Fruit fly (Drosophila melanogaster) whole organism, wandering third instar larva: Measurements from ENCODE around the gene CheB38a.

Experiments used
- Abd-B ChIP-seq: fragments of >200 bp; optimal IDR thresholded peaks from 2 replicates; lab custom pipeline; 2017; ENCODE audit warnings: missing biosample characterization, missing genetic modification characterization
- CG32264 ChIP-seq: fragments of 200-800 bp; sonication (Bioruptor generic); optimal IDR thresholded peaks from 2 replicates; lab custom pipeline; 2016; ENCODE audit warnings: missing biosample characterization, missing genetic modification characterization
- CG9705 ChIP-seq: fragments of 200-800 bp; sonication (Bioruptor generic); optimal IDR thresholded peaks from 2 replicates; lab custom pipeline; 2018; ENCODE audit warnings: missing biosample characterization, mild to moderate bottlenecking, missing genetic modification characterization
- CrebA ChIP-seq: fragments of 200-800 bp; sonication (Bioruptor generic); optimal IDR thresholded peaks from 2 replicates; lab custom pipeline; 2016; ENCODE audit warnings: missing biosample characterization, mild to moderate bottlenecking, missing genetic modification characterization, borderline replicate concordance
- Dfd ChIP-seq: fragments of >200 bp; optimal IDR thresholded peaks from 2 replicates; lab custom pipeline; 2017; ENCODE audit warnings: missing biosample characterization, missing genetic modification characterization
- Dif ChIP-seq: fragments of 200-275, 200-300 bp; sonication (Bioruptor generic); optimal IDR thresholded peaks from 2 replicates; lab custom pipeline; 2018; ENCODE audit warnings: missing biosample characterization, missing genetic modification characterization; ENCODE audit not compliant: partially characterized antibody
- GATAd ChIP-seq: sonication (Bioruptor generic); optimal IDR thresholded peaks from 2 replicates; lab custom pipeline; 2016; ENCODE audit warnings: missing biosample characterization, missing genetic modification characterization
- HLH106 ChIP-seq: fragments of 200-800 bp; optimal IDR thresholded peaks from 3 replicates; lab custom pipeline; 2019; ENCODE audit warnings: missing biosample characterization, mild to moderate bottlenecking, missing genetic modification characterization, moderate library complexity
- Hnf4 ChIP-seq: fragments of 200-800 bp; sonication (Bioruptor generic); optimal IDR thresholded peaks from 2 replicates; lab custom pipeline; 2016; ENCODE audit warnings: missing biosample characterization, mild to moderate bottlenecking, missing genetic modification characterization
- Hr78 ChIP-seq: fragments of >200 bp; optimal IDR thresholded peaks from 2 replicates; lab custom pipeline; 2017; ENCODE audit warnings: missing biosample characterization, missing genetic modification characterization
- Jra ChIP-seq: sonication (Bioruptor generic); optimal IDR thresholded peaks from 2 replicates; lab custom pipeline; 2016; ENCODE audit warnings: missing biosample characterization, missing genetic modification characterization
- Mio ChIP-seq: sonication (Bioruptor generic); optimal IDR thresholded peaks from 2 replicates; lab custom pipeline; 2016; ENCODE audit warnings: missing biosample characterization, missing genetic modification characterization
- Myc ChIP-seq: fragments of >200 bp; optimal IDR thresholded peaks from 2 replicates; lab custom pipeline; 2017
- N ChIP-seq: fragments of >200 bp; optimal IDR thresholded peaks from 2 replicates; lab custom pipeline; 2018; ENCODE audit warnings: missing biosample characterization, missing external identifiers, missing genetic modification characterization
- OdsH ChIP-seq: fragments of 200-800 bp; sonication (Bioruptor generic); optimal IDR thresholded peaks from 2 replicates; lab custom pipeline; 2016; ENCODE audit warnings: missing biosample characterization, mild to moderate bottlenecking, missing genetic modification characterization
- Rel ChIP-seq, 2 experiments: fragments of 200-800 bp; sonication (Bioruptor generic) in 1 of 2; optimal IDR thresholded peaks; 2 replicates in 1 of 2; 3 replicates in 1 of 2; lab custom pipeline; 2016 to 2019; ENCODE audit warnings: mild to moderate bottlenecking in 2 of 2, missing biosample characterization in 2 of 2, missing genetic modification characterization in 2 of 2, moderate library complexity in 1 of 2
- Sp1 ChIP-seq: fragments of 200-800 bp; sonication (Bioruptor generic); optimal IDR thresholded peaks from 3 replicates; lab custom pipeline; 2019; ENCODE audit warnings: missing biosample characterization, mild to moderate bottlenecking, missing genetic modification characterization, moderate library complexity
- Vsx2 ChIP-seq: fragments of 200-300, 225-300 bp; sonication (Bioruptor generic); optimal IDR thresholded peaks from 2 replicates; lab custom pipeline; 2018; ENCODE audit warnings: missing biosample characterization, missing genetic modification characterization; ENCODE audit not compliant: partially characterized antibody
- br ChIP-seq: fragments of 200-800 bp; sonication (Bioruptor generic); optimal IDR thresholded peaks from 2 replicates; lab custom pipeline; 2016; ENCODE audit warnings: missing biosample characterization, missing genetic modification characterization
- brk ChIP-seq: fragments of 200-800 bp; sonication (Bioruptor generic); optimal IDR thresholded peaks from 2 replicates; lab custom pipeline; 2016; ENCODE audit warnings: missing biosample characterization, mild to moderate bottlenecking, missing genetic modification characterization
- dmrt93B ChIP-seq: fragments of 200-800 bp; sonication (Bioruptor generic); optimal IDR thresholded peaks from 2 replicates; lab custom pipeline; 2018; ENCODE audit warnings: missing biosample characterization, mild to moderate bottlenecking, missing genetic modification characterization
- ey ChIP-seq: fragments of 200-800 bp; sonication (Bioruptor generic); optimal IDR thresholded peaks from 2 replicates; lab custom pipeline; 2016; ENCODE audit warnings: missing biosample characterization, missing genetic modification characterization
- foxo ChIP-seq, 2 experiments: fragments of 200-800 bp; sonication (Bioruptor generic); optimal IDR thresholded peaks; 2 replicates in 1 of 2; 3 replicates in 1 of 2; lab custom pipeline; 2016 to 2017; ENCODE audit warnings: missing biosample characterization in 2 of 2, missing genetic modification characterization in 2 of 2
- fru ChIP-seq: fragments of 200-800 bp; sonication (Bioruptor generic); optimal IDR thresholded peaks from 3 replicates; lab custom pipeline; 2016; ENCODE audit warnings: missing biosample characterization, mild to moderate bottlenecking, missing genetic modification characterization
- h ChIP-seq: fragments of 200-800 bp; sonication (Bioruptor generic); optimal IDR thresholded peaks from 3 replicates; lab custom pipeline; 2016; ENCODE audit warnings: missing biosample characterization, mild to moderate bottlenecking, missing genetic modification characterization
- jim ChIP-seq: fragments of 175-275, 200-325 bp; sonication (Bioruptor generic); optimal IDR thresholded peaks from 2 replicates; lab custom pipeline; 2016; ENCODE audit warnings: missing biosample characterization, mild to moderate bottlenecking, missing genetic modification characterization
- lola ChIP-seq: fragments of >200 bp; optimal IDR thresholded peaks from 2 replicates; lab custom pipeline; 2017; ENCODE audit warnings: missing biosample characterization, missing genetic modification characterization
- pan ChIP-seq: fragments of >200 bp; optimal IDR thresholded peaks from 2 replicates; lab custom pipeline; 2017
- psq ChIP-seq: fragments of 200-800 bp; sonication (Bioruptor generic); optimal IDR thresholded peaks from 3 replicates; lab custom pipeline; 2017; ENCODE audit warnings: missing biosample characterization, mild to moderate bottlenecking, missing genetic modification characterization, moderate library complexity
- rgr ChIP-seq: fragments of 200-800 bp; sonication (Bioruptor generic); optimal IDR thresholded peaks from 3 replicates; lab custom pipeline; 2016; ENCODE audit warnings: missing biosample characterization, mild to moderate bottlenecking, missing genetic modification characterization
- sage ChIP-seq: fragments of 200-800 bp; sonication (Bioruptor generic); optimal IDR thresholded peaks from 2 replicates; lab custom pipeline; 2016; ENCODE audit warnings: missing biosample characterization, mild to moderate bottlenecking, missing genetic modification characterization
- sv ChIP-seq: fragments of 200-800 bp; sonication (Bioruptor generic); optimal IDR thresholded peaks from 3 replicates; lab custom pipeline; 2016; ENCODE audit warnings: missing biosample characterization, missing genetic modification characterization
- woc ChIP-seq: sonication (Bioruptor generic); optimal IDR thresholded peaks from 2 replicates; lab custom pipeline; 2016; ENCODE audit warnings: missing biosample characterization, mild to moderate bottlenecking, missing genetic modification characterization

The CheB38a gene

DNA sequence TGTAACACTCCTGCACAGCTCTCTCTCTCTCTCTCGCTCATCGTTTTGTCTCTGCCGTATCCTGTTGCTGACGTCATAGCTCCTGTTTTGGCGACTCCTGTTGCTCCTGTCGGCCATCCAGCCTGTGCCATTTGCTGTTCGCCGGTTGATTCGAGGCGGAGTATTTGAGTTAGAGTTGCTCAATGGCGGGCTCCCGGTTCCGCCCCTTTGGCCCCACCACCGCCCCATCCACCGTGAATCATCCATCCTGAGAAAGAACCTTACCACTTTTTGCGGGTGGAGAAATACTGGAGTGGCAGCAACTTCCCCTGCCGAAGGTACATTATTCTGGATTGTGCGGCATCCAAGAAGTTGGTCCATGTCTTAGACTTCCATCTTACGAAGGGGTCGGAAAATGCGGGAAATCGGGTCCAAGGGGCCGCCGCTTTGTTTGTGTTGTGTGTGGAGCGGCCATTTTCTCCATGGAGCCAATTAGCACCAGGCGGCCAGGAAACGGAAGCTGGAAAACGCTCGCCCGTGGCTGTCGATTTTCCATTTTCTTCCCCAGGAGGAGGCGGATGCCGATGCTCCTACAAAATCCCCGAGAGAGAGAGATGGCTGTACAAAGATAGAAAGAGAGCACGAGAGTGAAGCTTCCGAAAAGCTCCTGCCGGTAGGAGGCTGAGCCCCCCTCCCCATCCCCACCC is 9.7 kb downstream of the CheB38a start:
- TF ChIP-seq Vsx2 (peak; percentile 25), pan (lab: Kevin White, UChicago) (no peak), lola (GFP tag; lab: Kevin White, UChicago) (no peak), ey (GFP tag; lab: Kevin White, UChicago) (no peak), Dif (GFP tag; lab: Kevin White, UChicago) (no peak)

DNA sequence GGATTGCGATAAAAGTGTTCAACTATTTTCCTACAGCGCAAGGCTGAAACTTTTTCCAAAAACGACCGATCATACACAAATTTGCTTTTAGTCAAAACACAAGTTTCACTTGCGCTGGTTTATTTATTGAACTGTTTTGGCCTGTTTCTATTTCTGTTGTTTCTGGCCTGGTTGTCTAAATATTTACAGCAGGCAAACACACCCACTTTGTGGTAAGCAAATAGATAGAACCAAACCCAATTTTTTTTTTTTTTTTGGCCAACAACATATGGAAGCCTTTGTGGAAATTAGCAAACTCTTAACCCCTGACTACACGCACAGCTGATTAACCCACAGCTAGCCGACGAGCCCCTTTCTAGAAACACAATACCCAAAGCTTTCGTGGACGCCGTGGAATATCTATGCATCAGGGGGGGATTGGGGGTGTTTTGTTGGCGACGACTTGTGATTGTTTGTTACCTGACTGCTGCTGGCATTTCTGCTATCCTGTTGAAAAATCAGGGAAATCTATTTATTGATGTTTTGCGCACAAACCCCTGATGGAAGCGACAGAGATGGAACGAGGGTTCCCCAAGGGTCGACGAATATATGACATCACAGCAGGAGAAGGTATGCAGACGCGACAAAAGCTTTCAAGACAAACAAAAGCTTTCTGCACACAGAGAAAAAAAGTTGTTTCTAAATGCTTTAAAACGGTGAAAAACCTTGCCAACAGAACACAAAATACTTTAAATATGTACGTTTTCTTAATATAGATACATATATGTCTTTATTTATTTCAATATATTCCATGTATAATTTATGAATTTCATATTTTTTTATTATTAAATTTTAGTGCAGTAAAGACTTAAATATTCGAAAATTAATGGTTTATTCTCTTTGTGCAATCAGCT is 10.5 kb downstream of the CheB38a start:
- TF ChIP-seq psq (GFP tag; lab: Kevin White, UChicago): peak; percentile 29
- peak in 1 of 2 experiments; percentile 21 for TF ChIP-seq foxo (GFP tag; optimal IDR thresholded peaks at IDR 0.05; lab: Kevin White, UChicago)
- TF ChIP-seq Dif (GFP tag; lab: Kevin White, UChicago): no peak
- peak; percentile 21 for TF ChIP-seq h (GFP tag; lab: Kevin White, UChicago)
- peak; percentile 9 for TF ChIP-seq rgr
- peak; percentile 52 for TF ChIP-seq Sp1 (GFP tag; lab: Kevin White, UChicago)
- no peak for TF ChIP-seq Dfd
- TF ChIP-seq CG9705 (GFP tag; lab: Kevin White, UChicago): no peak
- TF ChIP-seq woc (GFP tag; lab: Kevin White, UChicago): no peak
- TF ChIP-seq HLH106 (tag; lab: Kevin White, UChicago): peak; percentile 46
- TF ChIP-seq br (GFP tag; lab: Kevin White, UChicago): no peak
- no peak for TF ChIP-seq lola (GFP tag; lab: Kevin White, UChicago)
- TF ChIP-seq OdsH (GFP tag; lab: Kevin White, UChicago): peak; percentile 32
- TF ChIP-seq Mio (GFP tag; lab: Kevin White, UChicago): no peak
- TF ChIP-seq CG32264 (GFP tag; lab: Kevin White, UChicago): no peak
- no peak for TF ChIP-seq Hr78 (GFP tag; lab: Kevin White, UChicago)
- TF ChIP-seq GATAd (GFP tag; lab: Kevin White, UChicago): no peak

DNA sequence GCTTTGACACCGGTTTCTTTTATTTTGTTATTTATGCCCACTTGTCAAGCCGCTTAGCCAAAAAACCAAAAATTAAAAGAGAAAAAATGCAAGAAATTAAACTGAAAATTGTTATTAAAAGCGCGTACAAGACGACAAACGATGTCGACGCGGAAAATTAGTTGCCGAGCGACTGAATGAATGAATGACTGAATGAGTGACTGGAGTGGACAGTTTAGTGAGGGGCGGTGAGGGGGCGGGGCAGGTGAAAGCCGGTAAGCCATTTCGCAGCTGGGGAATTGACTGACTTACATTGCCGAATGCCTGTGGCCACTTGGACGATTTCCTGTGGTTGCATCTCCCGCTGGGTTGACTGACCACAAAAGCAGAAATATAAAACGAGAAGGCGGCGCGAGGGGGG is 11.7 kb downstream of the CheB38a start:
- TF ChIP-seq Myc (lab: Kevin White, UChicago) (no peak), Abd-B (no peak), Vsx2 (no peak), Dfd (no peak), HLH106 (tag; lab: Kevin White, UChicago) (no peak), foxo (GFP tag; optimal IDR thresholded peaks at IDR 0.05; lab: Kevin White, UChicago) (no peak), CrebA (GFP tag; lab: Kevin White, UChicago) (no peak), Jra (GFP tag; lab: Kevin White, UChicago) (no peak), Dif (GFP tag; lab: Kevin White, UChicago) (no peak), sv (GFP tag; lab: Kevin White, UChicago) (no peak), Sp1 (GFP tag; lab: Kevin White, UChicago) (no peak), jim (GFP tag; lab: Kevin White, UChicago) (no peak), woc (GFP tag; lab: Kevin White, UChicago) (no peak), CG32264 (GFP tag; lab: Kevin White, UChicago) (no peak), psq (GFP tag; lab: Kevin White, UChicago) (no peak), N (GFP tag; lab: Kevin White, UChicago) (no peak), Mio (GFP tag; lab: Kevin White, UChicago) (no peak), OdsH (GFP tag; lab: Kevin White, UChicago) (no peak), GATAd (GFP tag; lab: Kevin White, UChicago) (no peak), Rel (GFP tag; optimal IDR thresholded peaks at IDR 0.05; lab: Kevin White, UChicago) (no peak), Rel (tag; optimal IDR thresholded peaks at IDR 0.05; lab: Kevin White, UChicago) (no peak)

DNA sequence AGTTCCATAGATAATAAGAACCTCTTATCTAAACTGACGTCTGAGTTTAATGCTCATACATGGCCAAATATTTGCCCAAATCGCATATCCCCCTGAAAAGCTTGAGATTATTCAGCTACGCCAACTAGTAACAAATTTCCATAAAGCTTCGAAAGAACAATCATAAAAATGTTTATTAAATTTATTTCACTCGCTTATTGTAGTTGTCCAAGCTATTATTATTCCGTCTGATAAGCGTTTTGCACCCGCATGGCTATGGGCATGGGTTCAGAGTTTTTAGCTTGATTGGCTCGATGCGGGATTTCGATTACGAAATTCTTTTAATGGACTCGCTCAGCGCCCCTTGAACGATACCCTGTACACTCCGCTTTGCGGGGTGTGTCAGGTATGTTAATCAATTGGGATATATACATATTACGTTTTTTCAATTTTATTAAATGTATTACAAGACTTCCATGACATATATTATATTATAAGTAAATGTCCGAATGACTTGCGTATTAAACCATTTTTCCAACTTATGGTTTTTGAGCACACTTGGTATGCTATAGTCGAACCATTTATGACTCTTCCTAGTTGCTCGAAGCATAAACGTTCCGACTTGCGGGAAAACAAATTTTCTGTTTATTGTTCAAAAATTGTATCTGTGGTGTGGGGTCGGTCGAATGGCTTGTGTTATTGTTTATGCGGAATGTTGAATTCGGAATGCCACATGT is 12.6 kb downstream of the CheB38a start:
- TF ChIP-seq jim (GFP tag; lab: Kevin White, UChicago) (no peak), Hnf4 (GFP tag; lab: Kevin White, UChicago) (peak; percentile 60), brk (peak; percentile 49), rgr (peak; percentile 83), Vsx2 (no peak), woc (GFP tag; lab: Kevin White, UChicago) (peak; percentile 21), fru (GFP tag; lab: Kevin White, UChicago) (peak; percentile 75), h (GFP tag; lab: Kevin White, UChicago) (peak; percentile 82), foxo (GFP tag; optimal IDR thresholded peaks at IDR 0.05; lab: Kevin White, UChicago) (peak in 1 of 2 experiments; percentile 75), sv (GFP tag; lab: Kevin White, UChicago) (peak; percentile 94), Abd-B (no peak), br (GFP tag; lab: Kevin White, UChicago) (peak; percentile 52), pan (lab: Kevin White, UChicago) (no peak), N (GFP tag; lab: Kevin White, UChicago) (no peak), Hr78 (GFP tag; lab: Kevin White, UChicago) (no peak), Sp1 (GFP tag; lab: Kevin White, UChicago) (peak; percentile 15), psq (GFP tag; lab: Kevin White, UChicago) (peak; percentile 71), sage (GFP tag; lab: Kevin White, UChicago) (peak; percentile 21), HLH106 (tag; lab: Kevin White, UChicago) (peak; percentile 61), Jra (GFP tag; lab: Kevin White, UChicago) (no peak), ey (GFP tag; lab: Kevin White, UChicago) (peak; percentile 55), Rel (GFP tag; optimal IDR thresholded peaks at IDR 0.05; lab: Kevin White, UChicago) (peak; percentile 40), Rel (tag; optimal IDR thresholded peaks at IDR 0.05; lab: Kevin White, UChicago) (peak; percentile 6), OdsH (GFP tag; lab: Kevin White, UChicago) (peak; percentile 77), dmrt93B (GFP tag; lab: Kevin White, UChicago) (peak; percentile 41)
